Worm (Caenorhabditis elegans) whole organism, L4/young adult: ENCODE results near the gene H23N18.6.

Source experiments
- W03F9.2 ChIP-seq: fragments of 150-350 bp; optimal IDR thresholded peaks from 2 replicates; lab custom pipeline; 2014; ENCODE audit warnings: missing biosample characterization, missing genetic modification characterization
- dao-5 ChIP-seq: sonication (generic microtip); optimal IDR thresholded peaks from 2 replicates; lab custom pipeline; 2016; ENCODE audit warnings: missing genotype, missing genetic modification characterization, moderate library complexity, missing compliant biosample characterization
- him-1 ChIP-seq: sonication (generic microtip); optimal IDR thresholded peaks from 2 replicates; lab custom pipeline; 2016; ENCODE audit warnings: missing genotype, missing genetic modification reagents, missing genetic modification characterization, missing compliant biosample characterization

The H23N18.6 gene

ce11 chrV:4895744-4896143 lies 19.1 kb downstream of the H23N18.6 start, which contains the start of gene ugt-9:
ugt-9 (plus strand) TSS chrV:4896048.
- TF ChIP-seq him-1 (tag; lab: Kevin White, UChicago), result no peak
- TF ChIP-seq W03F9.2 (tag; lab: Kevin White, UChicago), result no peak
- TF ChIP-seq dao-5, result no peak

ce11 chrV:4894971-4895370 lies 19.9 kb downstream of the H23N18.6 start, which contains the start of gene ugt-11:
ugt-11 (minus strand) TSS chrV:4895071.
- TF ChIP-seq him-1 (tag; lab: Kevin White, UChicago), result no peak
- no peak for TF ChIP-seq dao-5
- TF ChIP-seq W03F9.2 (tag; lab: Kevin White, UChicago), result no peak

DNA sequence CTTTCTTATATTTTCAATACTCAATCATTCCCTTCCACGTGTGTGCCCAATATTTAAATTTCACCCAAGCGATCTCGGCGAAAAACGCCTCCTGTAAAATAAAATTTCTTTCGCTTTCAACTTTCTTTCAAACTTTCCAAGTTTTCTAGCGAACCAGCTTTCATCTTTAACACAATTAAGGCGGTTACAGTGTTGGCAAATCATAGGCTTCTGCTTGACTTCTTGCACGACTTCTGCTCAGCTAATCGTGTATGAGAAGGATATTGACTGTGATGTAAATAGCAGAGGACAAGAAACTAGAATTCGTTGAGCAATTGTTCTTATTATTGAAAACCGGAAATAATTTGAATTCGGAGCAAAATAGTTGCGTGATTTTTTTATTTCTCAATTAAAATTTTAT lies 23.6 kb downstream of the H23N18.6 start:
- TF ChIP-seq him-1 (tag; lab: Kevin White, UChicago) (no peak), dao-5 (no peak), W03F9.2 (tag; lab: Kevin White, UChicago) (no peak)

DNA sequence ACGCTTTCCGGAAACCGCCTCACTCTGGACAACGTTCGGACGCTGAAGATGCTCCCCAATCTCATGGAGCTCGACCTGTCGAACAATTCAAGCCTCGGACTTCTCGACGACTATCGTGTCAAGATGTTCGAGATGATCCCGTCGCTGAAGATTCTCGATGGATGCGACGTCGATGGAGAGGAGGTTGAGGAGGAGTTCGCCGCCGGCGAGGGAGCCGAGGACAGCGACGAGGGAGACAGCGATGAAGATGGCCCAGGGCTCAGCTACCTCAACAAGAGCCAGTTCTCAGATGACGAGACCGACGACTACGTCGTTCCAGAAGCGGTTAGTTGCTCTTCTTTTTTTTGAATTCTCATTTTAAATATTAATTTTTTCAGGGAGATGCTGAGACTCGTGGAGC lies 24.1 kb downstream of the H23N18.6 start:
- TF ChIP-seq him-1 (tag; lab: Kevin White, UChicago) (no peak), dao-5 (no peak), W03F9.2 (tag; lab: Kevin White, UChicago) (no peak)

ce11 chrV:4889976-4890479 lies 24.9 kb downstream of the H23N18.6 start, which contains the start of gene T19H12.2:
T19H12.2 (plus strand) TSS chrV:4890429.
- TF ChIP-seq W03F9.2 (tag; lab: Kevin White, UChicago), result peak; percentile 2
- TF ChIP-seq him-1 (tag; lab: Kevin White, UChicago), result no peak

DNA sequence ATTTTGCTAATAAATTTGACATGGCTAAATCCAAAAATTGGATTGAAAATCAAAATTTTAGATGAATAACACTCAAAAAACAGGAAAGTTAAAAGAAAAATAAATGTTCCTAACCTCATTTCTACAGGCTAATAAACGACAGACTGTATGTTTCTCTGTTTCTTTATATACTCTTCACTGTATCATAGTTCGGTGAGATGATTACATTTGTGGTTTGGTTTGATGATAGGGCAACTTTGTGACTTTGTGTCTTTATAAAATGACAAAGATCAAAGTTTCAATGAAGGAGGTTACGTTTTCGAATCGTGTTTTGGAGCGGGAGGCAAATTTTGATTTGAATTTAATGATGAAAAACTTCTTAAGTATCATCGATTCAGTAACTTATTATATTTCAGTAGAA lies 25.4 kb downstream of the H23N18.6 start, which contains the start of gene ugt-12:
ugt-12 (minus strand) TSS at position 153 of the 400 bp plus-strand sequence.
- TF ChIP-seq him-1 (tag; lab: Kevin White, UChicago) (no peak), dao-5 (no peak), W03F9.2 (tag; lab: Kevin White, UChicago) (no peak)

DNA sequence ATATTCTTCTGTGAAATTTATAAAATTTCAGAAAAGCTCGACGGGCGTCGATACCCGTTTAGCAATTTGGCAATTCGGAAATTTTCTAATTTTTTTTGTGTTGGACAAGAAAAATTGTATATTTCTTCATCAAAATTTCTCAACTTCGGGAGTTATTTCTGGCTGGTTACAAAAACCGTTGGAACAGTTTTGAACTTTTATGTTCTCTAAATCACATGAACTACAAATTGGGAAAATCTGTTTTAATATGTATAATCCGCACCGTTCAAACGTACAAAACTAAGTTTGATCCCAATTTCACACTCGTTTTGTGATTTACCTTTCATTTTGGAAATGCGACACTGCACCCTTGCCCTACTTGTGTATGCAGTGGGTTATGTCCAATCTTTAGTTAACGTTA lies 29.5 kb downstream of the H23N18.6 start, which contains the start of gene T19H12.3:
T19H12.3 (plus strand) TSS at position 301 of the 400 bp plus-strand sequence.
- TF ChIP-seq dao-5 (no peak), W03F9.2 (tag; lab: Kevin White, UChicago) (no peak), him-1 (tag; lab: Kevin White, UChicago) (no peak)

- TF ChIP-seq dao-5 (no peak), W03F9.2 (tag; lab: Kevin White, UChicago) (no peak), him-1 (tag; lab: Kevin White, UChicago) (no peak)
Observed at ce11 chrV:4884490-4884889, 30.4 kb downstream of the H23N18.6 start, which contains the start of gene T19H12.12. T19H12.12 (plus strand) TSS chrV:4884790.

DNA sequence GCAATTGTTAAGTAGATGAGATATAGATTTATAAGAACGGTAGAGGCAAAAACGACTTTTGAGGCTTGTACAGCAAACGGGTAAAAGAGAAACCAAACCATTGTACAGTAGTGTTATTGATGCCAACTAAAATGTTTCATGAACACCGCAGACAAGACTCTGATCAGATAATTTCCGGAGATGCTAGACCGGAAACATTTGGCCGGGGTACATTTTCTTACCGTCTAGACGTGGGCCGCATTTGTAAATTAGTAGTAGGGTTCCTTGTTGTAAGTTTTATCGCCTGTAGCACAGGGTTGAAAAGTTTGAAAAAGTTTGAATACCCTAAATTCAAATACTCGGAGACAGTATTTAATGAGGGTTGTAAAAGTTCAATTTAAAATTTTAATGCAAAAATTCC lies 33.5 kb downstream of the H23N18.6 start, which contains the start of gene str-32:
str-32 (minus strand) TSS at position 101 of the 400 bp plus-strand sequence.
- no peak for TF ChIP-seq W03F9.2 (tag; lab: Kevin White, UChicago)

DNA sequence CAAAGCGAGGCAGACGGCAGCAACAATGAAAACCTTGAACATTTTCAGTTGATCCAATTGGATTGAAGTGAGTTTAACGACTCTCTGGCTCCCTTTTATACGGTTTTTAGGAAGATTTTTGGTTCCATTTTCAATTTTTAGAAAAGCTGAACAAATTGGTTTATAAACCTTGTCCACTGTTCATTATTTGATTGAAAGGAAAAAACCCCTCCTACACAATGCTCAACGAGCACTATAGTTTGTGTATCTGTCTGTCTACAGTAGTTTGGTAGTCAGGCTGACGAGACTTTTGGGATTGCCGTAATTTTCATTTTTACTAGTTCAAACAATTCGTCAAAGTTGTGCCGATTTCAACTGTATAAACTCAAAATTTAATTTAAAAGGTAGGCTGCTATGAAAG lies 35.6 kb downstream of the H23N18.6 start, which contains the start of gene T19H12.15:
T19H12.15 (minus strand) TSS at position 101 of the 400 bp plus-strand sequence.
- no peak for TF ChIP-seq him-1 (tag; lab: Kevin White, UChicago)
- no peak for TF ChIP-seq dao-5
- TF ChIP-seq W03F9.2 (tag; lab: Kevin White, UChicago), result no peak

DNA sequence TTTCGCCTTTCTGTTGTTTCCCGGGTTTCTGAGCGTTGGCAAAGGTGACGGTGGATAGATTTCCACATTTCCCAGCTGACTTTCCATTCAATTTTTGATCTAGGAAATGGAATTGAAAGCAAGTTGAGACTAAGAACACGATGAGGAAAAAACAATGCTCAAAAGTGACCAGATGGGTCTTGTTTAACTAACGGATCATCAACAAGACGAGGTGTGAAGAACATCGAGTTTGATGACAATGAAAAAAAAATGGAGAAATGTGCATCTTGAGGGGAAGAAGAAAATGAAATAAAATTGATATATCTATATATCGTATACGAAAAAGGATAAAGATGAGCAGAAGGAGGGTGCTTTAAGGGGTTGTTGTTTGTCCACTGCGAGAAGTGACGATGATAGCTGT lies 37.3 kb downstream of the H23N18.6 start, which contains the start of gene T19H12.6:
T19H12.6 (minus strand) TSS at position 101 of the 400 bp plus-strand sequence.
- TF ChIP-seq him-1 (tag; lab: Kevin White, UChicago), result no peak
- TF ChIP-seq dao-5, result no peak
- TF ChIP-seq W03F9.2 (tag; lab: Kevin White, UChicago), result no peak

- TF ChIP-seq W03F9.2 (tag; lab: Kevin White, UChicago), result no peak
- TF ChIP-seq him-1 (tag; lab: Kevin White, UChicago), result no peak
- TF ChIP-seq dao-5, result no peak
Observed at ce11 chrV:4871992-4872391, 42.9 kb downstream of the H23N18.6 start, which contains the start of gene srd-33. srd-33 (plus strand) TSS chrV:4872292.

ce11 chrV:4870627-4871026 lies 44.3 kb downstream of the H23N18.6 start:
- TF ChIP-seq him-1 (tag; lab: Kevin White, UChicago) (no peak), W03F9.2 (tag; lab: Kevin White, UChicago) (no peak), dao-5 (no peak)

DNA sequence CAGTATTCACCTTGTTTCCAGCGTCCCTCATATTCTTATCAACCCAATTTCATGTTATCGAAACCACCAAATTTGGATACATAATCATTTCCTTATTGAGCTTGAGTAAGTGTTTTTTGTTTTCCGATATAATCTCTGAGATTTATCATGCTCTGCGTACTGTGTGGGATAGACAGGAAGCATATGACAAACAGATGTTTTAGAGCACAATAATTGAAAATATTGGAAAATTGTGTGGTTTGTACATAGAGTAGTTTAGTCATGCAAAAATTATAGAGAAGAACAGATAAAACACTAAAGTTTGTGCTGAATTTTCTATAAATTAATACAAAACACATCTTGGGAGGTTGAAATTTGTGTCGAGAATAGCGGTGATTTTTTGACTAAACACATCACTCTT lies 46.2 kb downstream of the H23N18.6 start:
- no peak for TF ChIP-seq him-1 (tag; lab: Kevin White, UChicago)
- no peak for TF ChIP-seq W03F9.2 (tag; lab: Kevin White, UChicago)
- no peak for TF ChIP-seq dao-5

ce11 chrV:4867535-4867934 lies 47.3 kb downstream of the H23N18.6 start:
- no peak for TF ChIP-seq W03F9.2 (tag; lab: Kevin White, UChicago)
- no peak for TF ChIP-seq him-1 (tag; lab: Kevin White, UChicago)
- TF ChIP-seq dao-5, result no peak
